Worm (Caenorhabditis elegans) whole organism, L4 larva: ENCODE data around the gene R07E5.17.

Experiments used
- D1046.2 ChIP-seq: fragments of 200-800 bp; sonication (Bioruptor generic); IDR thresholded peaks from 2 replicates; pipeline ENCODE4 v1.3.6; 2022; ENCODE audit warnings: missing genetic modification characterization, missing compliant biosample characterization
- F10B5.3 ChIP-seq: sonication (generic microtip); optimal IDR thresholded peaks from 2 replicates; lab custom pipeline; 2016; ENCODE audit warnings: mild to moderate bottlenecking, missing genetic modification characterization, missing compliant biosample characterization
- F37D6.2 ChIP-seq: sonication (generic microtip); optimal IDR thresholded peaks from 2 replicates; lab custom pipeline; 2016; ENCODE audit warnings: mild to moderate bottlenecking, missing genetic modification characterization, missing compliant biosample characterization
- F44E2.7 ChIP-seq: fragments of 200-800 bp; sonication (Bioruptor generic); IDR thresholded peaks from 2 replicates; pipeline ENCODE4 v2.1.2; 2022; ENCODE audit warnings: missing genetic modification characterization, missing compliant biosample characterization
- R02D3.7 ChIP-seq: fragments of 150-350 bp; sonication (generic microtip); optimal IDR thresholded peaks from 3 replicates; lab custom pipeline; 2014; ENCODE audit warnings: missing biosample characterization, missing genetic modification characterization
- T20F7.1 ChIP-seq: fragments of 200-800 bp; sonication (Bioruptor generic); optimal IDR thresholded peaks from 2 replicates; lab custom pipeline; 2018; ENCODE audit warnings: mild to moderate bottlenecking, missing genetic modification characterization, missing compliant biosample characterization
- Y105C5A.15 ChIP-seq: fragments of 200-800 bp; sonication (Bioruptor generic); IDR thresholded peaks from 2 replicates; pipeline ENCODE4 v1.3.6; 2022; ENCODE audit warnings: missing genetic modification characterization, missing compliant biosample characterization
- ZK337.2 ChIP-seq: fragments of 200-800 bp; sonication (Bioruptor generic); IDR thresholded peaks from 2 replicates; pipeline ENCODE4 v1.3.6; 2022; ENCODE audit warnings: missing genetic modification reagents, missing genetic modification characterization, missing compliant biosample characterization
- aha-1 ChIP-seq: fragments of 150-350 bp; peaks from one replicate; lab custom pipeline; 2014; ENCODE audit warnings: missing biosample characterization, missing genetic modification characterization
- aly-2 ChIP-seq: sonication (generic microtip); optimal IDR thresholded peaks from 2 replicates; lab custom pipeline; 2018; ENCODE audit warnings: missing biosample characterization, missing genetic modification characterization
- ama-1 ChIP-seq: fragments of 150-350 bp; optimal IDR thresholded peaks from 2 replicates; lab custom pipeline; 2014; ENCODE audit warnings: inconsistent platforms, mixed read lengths
- arid-1 ChIP-seq: fragments of 200-800 bp; sonication (Bioruptor generic); conservative IDR thresholded peaks from 2 replicates; pipeline ENCODE4 v1.3.6; 2022; ENCODE audit warnings: missing genetic modification reagents, missing genetic modification characterization, missing compliant biosample characterization
- ceh-20 ChIP-seq: fragments of 200-800 bp; sonication (Bioruptor generic); IDR thresholded peaks from 2 replicates; pipeline ENCODE4 v1.3.6; 2022; ENCODE audit warnings: missing genetic modification reagents, missing genetic modification characterization, missing compliant biosample characterization
- ceh-32 ChIP-seq: sonication (generic microtip); optimal IDR thresholded peaks from 2 replicates; lab custom pipeline; 2016; ENCODE audit warnings: mild to moderate bottlenecking, missing genetic modification characterization, missing compliant biosample characterization; ENCODE audit not compliant: poor library complexity
- ceh-62 ChIP-seq: sonication (generic microtip); optimal IDR thresholded peaks from 2 replicates; lab custom pipeline; 2017; ENCODE audit warnings: missing biosample characterization, missing genetic modification characterization
- cey-2 ChIP-seq: sonication (generic microtip); optimal IDR thresholded peaks from 3 replicates; lab custom pipeline; 2017; ENCODE audit warnings: missing genetic modification characterization, mild to moderate bottlenecking, missing compliant biosample characterization, antibody characterized with exemption, borderline replicate concordance; ENCODE audit not compliant: insufficient read depth
- daf-12 ChIP-seq: fragments of 150-350 bp; optimal IDR thresholded peaks from 2 replicates; lab custom pipeline; 2014; ENCODE audit warnings: missing biosample characterization, missing genetic modification reagents, missing genetic modification characterization
- daf-16 ChIP-seq, 3 experiments: sonication (generic microtip); optimal IDR thresholded peaks; 2 replicates each; lab custom pipeline; 2016 to 2017; ENCODE audit warnings: missing genetic modification characterization in 3 of 3, missing genetic modification reagents in 3 of 3, mild to moderate bottlenecking in 2 of 3, missing compliant biosample characterization in 2 of 3, missing biosample characterization in 1 of 3, moderate library complexity in 1 of 3
- daf-8 ChIP-seq: fragments of 200-800 bp; sonication (Bioruptor generic); IDR thresholded peaks from 2 replicates; pipeline ENCODE4 v1.3.6; 2022; ENCODE audit warnings: missing genetic modification characterization, missing compliant biosample characterization
- dmd-6 ChIP-seq: fragments of 200-800 bp; sonication (Bioruptor generic); IDR thresholded peaks from 2 replicates; pipeline ENCODE4 v1.3.6; 2022; ENCODE audit warnings: missing genetic modification reagents, missing genetic modification characterization, missing compliant biosample characterization
- dmd-8 ChIP-seq: fragments of 200-800 bp; sonication (Bioruptor generic); IDR thresholded peaks from 2 replicates; pipeline ENCODE4 v1.3.6; 2022; ENCODE audit warnings: missing genetic modification characterization, missing compliant biosample characterization
- dmd-9 ChIP-seq: fragments of 200-800 bp; sonication (Bioruptor generic); IDR thresholded peaks from 2 replicates; pipeline ENCODE4 v1.3.6; 2022; ENCODE audit warnings: missing genetic modification reagents, missing genetic modification characterization, missing compliant biosample characterization
- fkh-10 ChIP-seq: fragments of 150-350 bp; optimal IDR thresholded peaks from 2 replicates; lab custom pipeline; 2014; ENCODE audit warnings: missing biosample characterization, missing genetic modification reagents, missing genetic modification characterization
- hif-1 ChIP-seq, 2 experiments: sonication (generic microtip); optimal IDR thresholded peaks; 2 replicates each; lab custom pipeline; 2016 to 2017; ENCODE audit warnings: missing compliant biosample characterization in 2 of 2, missing genetic modification characterization in 2 of 2, missing genetic modification reagents in 2 of 2, missing genotype in 2 of 2, mild to moderate bottlenecking in 1 of 2
- hlh-11 ChIP-seq: fragments of 200-800 bp; sonication (Bioruptor generic); optimal IDR thresholded peaks from 2 replicates; lab custom pipeline; 2018; ENCODE audit warnings: mild to moderate bottlenecking, missing genetic modification characterization, missing compliant biosample characterization
- hmg-1.1 ChIP-seq: fragments of 200-800 bp; sonication (Bioruptor generic); IDR thresholded peaks from 2 replicates; pipeline ENCODE4 v1.3.6; 2022; ENCODE audit warnings: missing genetic modification reagents, missing genetic modification characterization, missing compliant biosample characterization
- lim-7 ChIP-seq: fragments of 200-800 bp; sonication (Bioruptor generic); IDR thresholded peaks from 2 replicates; pipeline ENCODE4 v1.3.6; 2022; ENCODE audit warnings: missing genetic modification characterization, missing compliant biosample characterization
- lin-1 ChIP-seq: fragments of 200-800 bp; sonication (Bioruptor generic); IDR thresholded peaks from 2 replicates; pipeline ENCODE4 v1.3.6; 2022; ENCODE audit warnings: missing genetic modification reagents, missing genetic modification characterization, missing compliant biosample characterization
- lin-39 ChIP-seq: fragments of 150-350 bp; optimal IDR thresholded peaks from 2 replicates; lab custom pipeline; 2014; ENCODE audit warnings: missing biosample characterization, missing genetic modification reagents, missing genetic modification characterization
- lir-3 ChIP-seq: sonication (generic microtip); optimal IDR thresholded peaks from 2 replicates; lab custom pipeline; 2016; ENCODE audit warnings: mild to moderate bottlenecking, missing genetic modification characterization, missing compliant biosample characterization
- lsy-2 ChIP-seq, 2 experiments: fragments of 150-350 bp in 1 of 2; sonication (generic microtip) in 1 of 2; optimal IDR thresholded peaks; 2 replicates each; lab custom pipeline; 2014 to 2017; ENCODE audit warnings: missing biosample characterization in 2 of 2, missing genetic modification characterization in 2 of 2
- mdl-1 ChIP-seq, 2 experiments: fragments of 150-350 bp in 1 of 2; sonication (generic microtip) in 1 of 2; optimal IDR thresholded peaks; 2 replicates each; lab custom pipeline; 2014 to 2017; ENCODE audit warnings: missing biosample characterization in 2 of 2, missing genetic modification characterization in 2 of 2
- mdt-29 ChIP-seq: fragments of 200-800 bp; sonication (Bioruptor generic); IDR thresholded peaks from 2 replicates; pipeline ENCODE4 v1.3.6; 2022; ENCODE audit warnings: missing genetic modification reagents, missing genetic modification characterization, missing compliant biosample characterization
- mep-1 ChIP-seq: fragments of 150-350 bp; sonication (generic microtip); optimal IDR thresholded peaks from 3 replicates; lab custom pipeline; 2014; ENCODE audit warnings: missing biosample characterization, missing genetic modification characterization
- mes-2 ChIP-seq: sonication (generic microtip); optimal IDR thresholded peaks from 2 replicates; lab custom pipeline; 2016; ENCODE audit warnings: missing genotype, mild to moderate bottlenecking, missing genetic modification characterization, missing compliant biosample characterization; ENCODE audit not compliant: poor library complexity, severe bottlenecking
- nhr-10 ChIP-seq: fragments of 150-350 bp; optimal IDR thresholded peaks from 2 replicates; lab custom pipeline; 2014; ENCODE audit warnings: missing biosample characterization, missing genetic modification characterization
- nhr-25 ChIP-seq: sonication (generic microtip); optimal IDR thresholded peaks from 2 replicates; lab custom pipeline; 2017; ENCODE audit warnings: missing genetic modification characterization, mild to moderate bottlenecking, missing compliant biosample characterization, antibody characterized with exemption, moderate library complexity, borderline replicate concordance; ENCODE audit not compliant: insufficient read depth
- nhr-28 ChIP-seq: fragments of 150-350 bp; optimal IDR thresholded peaks from 2 replicates; lab custom pipeline; 2014; ENCODE audit warnings: missing biosample characterization, missing genetic modification characterization
- nhr-42 ChIP-seq: fragments of 200-800 bp; sonication (Bioruptor generic); IDR thresholded peaks from 2 replicates; pipeline ENCODE4 v1.3.6; 2022; ENCODE audit warnings: missing genetic modification characterization, missing compliant biosample characterization
- nhr-77 ChIP-seq: fragments of 150-350 bp; optimal IDR thresholded peaks from 2 replicates; lab custom pipeline; 2014; ENCODE audit warnings: missing biosample characterization, missing genetic modification characterization
- php-3 ChIP-seq: fragments of 200-800 bp; sonication (Bioruptor generic); IDR thresholded peaks from 2 replicates; pipeline ENCODE4 v1.3.6; 2022; ENCODE audit warnings: missing genetic modification reagents, missing genetic modification characterization, missing compliant biosample characterization
- saeg-2 ChIP-seq: fragments of 200-800 bp; sonication (Bioruptor generic); IDR thresholded peaks from 2 replicates; pipeline ENCODE4 v1.3.6; 2022; ENCODE audit warnings: missing genetic modification reagents, missing genetic modification characterization, missing compliant biosample characterization
- set-16 ChIP-seq: fragments of 200-800 bp; sonication (Bioruptor generic); IDR thresholded peaks from 2 replicates; pipeline ENCODE4 v1.3.6; 2022; ENCODE audit warnings: missing genetic modification reagents, missing genetic modification characterization, missing compliant biosample characterization
- skn-1 ChIP-seq: fragments of 150-350 bp; optimal IDR thresholded peaks from 2 replicates; lab custom pipeline; 2014; ENCODE audit warnings: missing biosample characterization, missing genetic modification characterization
- snpc-1.2 ChIP-seq: fragments of 200-800 bp; sonication (Bioruptor generic); IDR thresholded peaks from 2 replicates; pipeline ENCODE4 v1.3.6; 2022; ENCODE audit warnings: missing genetic modification reagents, missing genetic modification characterization, missing compliant biosample characterization
- tra-1 ChIP-seq: fragments of 200-800 bp; sonication (Bioruptor generic); IDR thresholded peaks from 2 replicates; pipeline ENCODE4 v1.3.6; 2022; ENCODE audit warnings: missing genetic modification reagents, missing genetic modification characterization, missing compliant biosample characterization
- zfp-3 ChIP-seq: fragments of 200-800 bp; sonication (Bioruptor generic); conservative IDR thresholded peaks from 2 replicates; pipeline ENCODE4 v1.3.6; 2022; ENCODE audit warnings: missing genetic modification reagents, missing genetic modification characterization, missing compliant biosample characterization
- zip-2 ChIP-seq: fragments of 150-350 bp; optimal IDR thresholded peaks from 2 replicates; lab custom pipeline; 2014; ENCODE audit warnings: missing biosample characterization, missing genetic modification characterization
- ztf-7 ChIP-seq: fragments of 150-350 bp; optimal IDR thresholded peaks from 2 replicates; lab custom pipeline; 2014; ENCODE audit warnings: missing biosample characterization, missing genetic modification characterization

The R07E5.17 gene

DNA sequence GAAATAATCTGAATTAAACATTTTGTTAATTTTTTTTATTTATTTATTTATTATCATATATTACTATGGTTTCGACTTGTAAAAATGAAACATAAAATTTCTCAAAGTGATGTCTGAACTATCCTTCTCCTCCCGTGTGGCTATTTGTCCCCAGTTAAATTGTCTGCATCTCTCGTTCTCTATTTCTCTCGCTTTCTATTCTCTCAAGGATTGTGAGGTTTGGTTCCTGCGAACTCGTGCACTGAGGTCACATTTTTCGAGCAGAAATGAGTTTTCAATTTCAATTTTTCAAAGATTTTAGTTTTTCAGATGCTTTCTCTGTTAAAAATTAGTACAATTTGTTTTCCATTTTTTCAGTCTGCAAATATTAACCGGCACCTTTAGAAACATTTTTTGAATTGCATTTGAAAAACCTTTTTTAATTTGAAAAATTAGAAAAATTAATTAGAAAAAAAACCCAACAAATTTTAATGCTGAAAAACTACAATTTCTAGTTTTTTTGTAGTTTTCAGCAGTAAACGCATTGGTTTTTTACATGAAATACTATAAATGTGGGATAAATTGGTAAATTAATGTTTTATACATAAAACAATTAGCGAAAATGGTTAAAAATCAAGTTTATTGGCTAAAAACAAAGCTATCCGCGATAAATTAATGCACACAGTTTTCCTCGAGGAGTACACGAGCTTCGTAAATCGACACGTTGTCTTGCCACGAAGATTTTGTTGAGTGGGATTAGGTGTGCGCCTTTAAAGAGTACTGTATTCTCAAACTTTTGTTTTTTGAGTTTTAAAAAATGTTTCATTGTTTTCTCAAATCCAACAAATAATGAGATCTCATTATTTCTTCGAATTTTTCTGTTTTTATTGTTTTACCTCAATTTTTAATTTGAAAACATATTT lies 8.1 kb upstream of the R07E5.17 start (continued):
- no peak for TF ChIP-seq ztf-7 (tag; lab: Kevin White, UChicago)
- TF ChIP-seq ceh-20 (GFP tag; lab: Robert Waterston, UW): no peak
- TF ChIP-seq daf-8 (GFP tag; lab: Robert Waterston, UW): no peak
- no peak for TF ChIP-seq dmd-8
- TF ChIP-seq nhr-25 (tag; lab: Kevin White, UChicago): no peak
- TF ChIP-seq lir-3: no peak
- no peak for TF ChIP-seq hif-1 (tag; optimal IDR thresholded peaks at IDR 0.05; lab: Kevin White, UChicago)
- no peak for TF ChIP-seq nhr-42 (GFP tag; lab: Robert Waterston, UW)
- no peak for TF ChIP-seq lim-7 (GFP tag; lab: Robert Waterston, UW)
- TF ChIP-seq saeg-2 (GFP tag; lab: Robert Waterston, UW): no peak
- no peak for TF ChIP-seq dmd-9 (GFP tag; lab: Robert Waterston, UW)
- no peak for TF ChIP-seq fkh-10
- peak; percentile 46 for TF ChIP-seq R02D3.7 (tag; lab: Kevin White, UChicago)
- no peak for TF ChIP-seq skn-1
- peak in 1 of 2 experiments; percentile 61 for TF ChIP-seq lsy-2 (tag; optimal IDR thresholded peaks at IDR 0.05; lab: Kevin White, UChicago)
- no peak for TF ChIP-seq ceh-62 (tag; lab: Kevin White, UChicago)
- TF ChIP-seq nhr-28 (tag; lab: Kevin White, UChicago): peak; percentile 46
- TF ChIP-seq ama-1 (lab: Kevin White, UChicago): no peak
- TF ChIP-seq hlh-11 (tag; lab: Kevin White, UChicago): peak; percentile 58
- no peak for TF ChIP-seq ZK337.2
- no peak for TF ChIP-seq aly-2
- no peak for TF ChIP-seq mes-2 (tag; lab: Kevin White, UChicago)
- TF ChIP-seq hmg-1.1 (GFP tag; lab: Robert Waterston, UW): 0 out of 2 replicates have a peak, but pooled peaks have one; percentile 13
- TF ChIP-seq F44E2.7 (GFP tag; lab: Robert Waterston, UW): no peak
- TF ChIP-seq nhr-77: peak; percentile 51
- no peak for TF ChIP-seq php-3 (GFP tag; lab: Robert Waterston, UW)
- no peak for TF ChIP-seq arid-1 (GFP tag; lab: Robert Waterston, UW)
- TF ChIP-seq aha-1 (tag; lab: Kevin White, UChicago): peak; percentile 90
- no peak for TF ChIP-seq daf-12
- TF ChIP-seq tra-1: 0 out of 2 replicates have a peak, but pooled peaks have one; percentile 10
- peak; percentile 81 for TF ChIP-seq dmd-6
- TF ChIP-seq cey-2: no peak
- peak; percentile 23 for TF ChIP-seq mep-1 (tag; lab: Kevin White, UChicago)
- TF ChIP-seq D1046.2 (GFP tag; lab: Robert Waterston, UW): no peak
- TF ChIP-seq ceh-32 (tag; lab: Kevin White, UChicago): no peak
- TF ChIP-seq lin-39 (tag; lab: Kevin White, UChicago): no peak
- TF ChIP-seq zfp-3 (GFP tag; lab: Robert Waterston, UW): no peak
- no peak for TF ChIP-seq lin-1 (GFP tag; lab: Robert Waterston, UW)
- TF ChIP-seq daf-16 (GFP tag; optimal IDR thresholded peaks at IDR 0.05; lab: Kevin White, UChicago): no peak
- TF ChIP-seq daf-16 (tag; optimal IDR thresholded peaks at IDR 0.05; lab: Kevin White, UChicago): peak; percentile 25
- no peak for TF ChIP-seq F10B5.3 (tag; lab: Kevin White, UChicago)
- no peak for TF ChIP-seq nhr-10 (tag; lab: Kevin White, UChicago)
- no peak for TF ChIP-seq T20F7.1 (GFP tag; lab: Kevin White, UChicago)
- no peak for TF ChIP-seq F37D6.2 (tag; lab: Kevin White, UChicago)
- peak; percentile 13 to 19 for TF ChIP-seq mdl-1 (tag; optimal IDR thresholded peaks at IDR 0.05; lab: Kevin White, UChicago)
- no peak for TF ChIP-seq Y105C5A.15 (GFP tag; lab: Robert Waterston, UW)
- TF ChIP-seq mdt-29 (GFP tag; lab: Robert Waterston, UW): no peak
- no peak for TF ChIP-seq zip-2 (tag; lab: Kevin White, UChicago)
- TF ChIP-seq set-16 (GFP tag; lab: Robert Waterston, UW): no peak
- no peak for TF ChIP-seq snpc-1.2 (GFP tag; lab: Robert Waterston, UW)
